Worm (Caenorhabditis elegans) whole organism, L2 larva: Measurements from ENCODE around the gene ZC443.7.
A peak's percentile ranks its signal among the peaks of the same experiment; 100 is the strongest.

Experiments used
- C34F6.9 ChIP-seq: fragments of 150-350 bp; optimal IDR thresholded peaks from 2 replicates; lab custom pipeline; 2014; ENCODE audit warnings: missing biosample characterization, missing genetic modification characterization
- F13H6.1 ChIP-seq: sonication (generic microtip); optimal IDR thresholded peaks from 2 replicates; lab custom pipeline; 2016; ENCODE audit warnings: missing genetic modification characterization, missing compliant biosample characterization
- R02D3.7 ChIP-seq: fragments of 150-350 bp; optimal IDR thresholded peaks from 2 replicates; lab custom pipeline; 2014; ENCODE audit warnings: missing biosample characterization, missing genetic modification characterization
- Y55F3AM.14 ChIP-seq: fragments of 200-800 bp; sonication (Bioruptor generic); optimal IDR thresholded peaks from 2 replicates; lab custom pipeline; 2018; ENCODE audit warnings: mild to moderate bottlenecking, missing genetic modification characterization, missing compliant biosample characterization
- ZK546.5 ChIP-seq: sonication (generic microtip); optimal IDR thresholded peaks from 2 replicates; lab custom pipeline; 2017; ENCODE audit warnings: missing biosample characterization, missing genetic modification characterization
- alr-1 ChIP-seq: fragments of 150-350 bp; optimal IDR thresholded peaks from 2 replicates; lab custom pipeline; 2014; ENCODE audit warnings: missing biosample characterization, missing genetic modification characterization
- aly-2 ChIP-seq: fragments of 150-350 bp; optimal IDR thresholded peaks from 2 replicates; lab custom pipeline; 2014; ENCODE audit warnings: missing biosample characterization, missing genetic modification characterization
- ama-1 ChIP-seq: fragments of 150-350 bp; optimal IDR thresholded peaks from 2 replicates; lab custom pipeline; 2018; ENCODE audit warnings: inconsistent platforms
- crh-2 ChIP-seq: sonication (generic microtip); optimal IDR thresholded peaks from 2 replicates; lab custom pipeline; 2017; ENCODE audit warnings: missing biosample characterization, missing genetic modification characterization
- dmd-4 ChIP-seq: sonication (generic microtip); optimal IDR thresholded peaks from 2 replicates; lab custom pipeline; 2017; ENCODE audit warnings: missing biosample characterization, missing genetic modification characterization
- egl-27 ChIP-seq: sonication (generic microtip); optimal IDR thresholded peaks from 3 replicates; lab custom pipeline; 2017; ENCODE audit warnings: missing biosample characterization, missing genetic modification reagents, missing genetic modification characterization
- elt-3 ChIP-seq: sonication (generic microtip); optimal IDR thresholded peaks from 2 replicates; lab custom pipeline; 2017; ENCODE audit warnings: missing biosample characterization, missing genetic modification characterization
- fos-1 ChIP-seq: fragments of 150-350 bp; optimal IDR thresholded peaks from 2 replicates; lab custom pipeline; 2014; ENCODE audit warnings: missing biosample characterization, missing genetic modification characterization
- gmeb-1 ChIP-seq: fragments of 150-350 bp; optimal IDR thresholded peaks from 2 replicates; lab custom pipeline; 2014; ENCODE audit warnings: missing biosample characterization, missing genetic modification characterization
- lin-11 ChIP-seq: fragments of 150-350 bp; sonication (generic microtip); optimal IDR thresholded peaks from 2 replicates; lab custom pipeline; 2014; ENCODE audit warnings: missing biosample characterization, missing genetic modification characterization, inconsistent platforms, mixed read lengths
- lin-13 ChIP-seq: fragments of 150-350 bp; optimal IDR thresholded peaks from 2 replicates; lab custom pipeline; 2014; ENCODE audit warnings: missing biosample characterization, missing genetic modification reagents, missing genetic modification characterization
- lin-39 ChIP-seq: fragments of 150-350 bp; optimal IDR thresholded peaks from 2 replicates; lab custom pipeline; 2014; ENCODE audit warnings: missing biosample characterization, missing genetic modification reagents, missing genetic modification characterization
- mab-5 ChIP-seq: fragments of 150-350 bp; optimal IDR thresholded peaks from 2 replicates; lab custom pipeline; 2014; ENCODE audit warnings: missing biosample characterization, missing genetic modification characterization
- mbf-1 ChIP-seq: sonication (generic microtip); optimal IDR thresholded peaks from 2 replicates; lab custom pipeline; 2017; ENCODE audit warnings: missing biosample characterization, missing genetic modification characterization
- mdl-1 ChIP-seq, 2 experiments: fragments of 150-350 bp in 1 of 2; sonication (generic microtip) in 1 of 2; optimal IDR thresholded peaks; 2 replicates each; lab custom pipeline; 2017; ENCODE audit warnings: missing biosample characterization in 2 of 2, missing genetic modification characterization in 2 of 2
- nhr-10 ChIP-seq: sonication (generic microtip); optimal IDR thresholded peaks from 2 replicates; lab custom pipeline; 2017; ENCODE audit warnings: missing biosample characterization, missing genetic modification characterization
- nhr-11 ChIP-seq: fragments of 150-350 bp; optimal IDR thresholded peaks from 2 replicates; lab custom pipeline; 2014; ENCODE audit warnings: missing biosample characterization, missing genetic modification characterization
- nhr-12 ChIP-seq: fragments of 150-350 bp; optimal IDR thresholded peaks from 2 replicates; lab custom pipeline; 2014; ENCODE audit warnings: missing biosample characterization, missing genetic modification characterization
- nhr-129 ChIP-seq: fragments of 150-350 bp; optimal IDR thresholded peaks from 2 replicates; lab custom pipeline; 2014; ENCODE audit warnings: missing biosample characterization, missing genetic modification characterization
- nhr-21 ChIP-seq: fragments of 150-350 bp; optimal IDR thresholded peaks from 2 replicates; lab custom pipeline; 2014; ENCODE audit warnings: missing biosample characterization, missing genetic modification characterization
- nhr-25 ChIP-seq: fragments of 150-350 bp; sonication (generic microtip); optimal IDR thresholded peaks from 3 replicates; lab custom pipeline; 2014; ENCODE audit warnings: missing biosample characterization, missing genetic modification characterization
- nhr-77 ChIP-seq: fragments of 150-350 bp; optimal IDR thresholded peaks from 2 replicates; lab custom pipeline; 2014; ENCODE audit warnings: missing biosample characterization, missing genetic modification characterization
- peb-1 ChIP-seq: fragments of 150-350 bp; optimal IDR thresholded peaks from 2 replicates; lab custom pipeline; 2014; ENCODE audit warnings: missing biosample characterization, missing genetic modification characterization
- sem-4 ChIP-seq: fragments of 150-350 bp; optimal IDR thresholded peaks from 2 replicates; lab custom pipeline; 2014; ENCODE audit warnings: missing biosample characterization, missing genetic modification reagents, missing genetic modification characterization
- skn-1 ChIP-seq: sonication (generic microtip); optimal IDR thresholded peaks from 2 replicates; lab custom pipeline; 2017; ENCODE audit warnings: missing biosample characterization, missing genetic modification characterization
- sma-3 ChIP-seq: sonication (generic microtip); optimal IDR thresholded peaks from 2 replicates; lab custom pipeline; 2016; ENCODE audit warnings: missing genetic modification reagents, missing genetic modification characterization, missing compliant biosample characterization
- sma-9 ChIP-seq, 2 experiments: fragments of 150-350 bp in 1 of 2; sonication (generic microtip) in 1 of 2; optimal IDR thresholded peaks; 2 replicates each; lab custom pipeline; 2014 to 2016; ENCODE audit warnings: missing genetic modification characterization in 2 of 2, mild to moderate bottlenecking in 1 of 2, missing biosample characterization in 1 of 2, missing compliant biosample characterization in 1 of 2, missing genetic modification reagents in 1 of 2, moderate library complexity in 1 of 2
- unc-39 ChIP-seq: fragments of 150-350 bp; optimal IDR thresholded peaks from 2 replicates; lab custom pipeline; 2014; ENCODE audit warnings: missing biosample characterization, missing genetic modification characterization
- unc-55 ChIP-seq: fragments of 150-350 bp; sonication (generic microtip); optimal IDR thresholded peaks from 3 replicates; lab custom pipeline; 2014; ENCODE audit warnings: missing biosample characterization, missing genetic modification reagents, missing genetic modification characterization
- unc-62 ChIP-seq: fragments of 150-350 bp; optimal IDR thresholded peaks from 2 replicates; lab custom pipeline; 2014; ENCODE audit warnings: missing biosample characterization, missing genetic modification reagents, missing genetic modification characterization
- zag-1 ChIP-seq: fragments of 150-350 bp; optimal IDR thresholded peaks from 2 replicates; lab custom pipeline; 2014; ENCODE audit warnings: missing biosample characterization, missing genetic modification characterization
- ztf-1 ChIP-seq: fragments of 200-800 bp; sonication (Bioruptor generic); conservative IDR thresholded peaks from 2 replicates; pipeline ENCODE4 v1.3.6; 2022; ENCODE audit warnings: missing genetic modification characterization, missing compliant biosample characterization
- ztf-11 ChIP-seq: sonication (generic microtip); optimal IDR thresholded peaks from 2 replicates; lab custom pipeline; 2017; ENCODE audit warnings: missing biosample characterization, missing genetic modification characterization
- ztf-4 ChIP-seq: fragments of 150-350 bp; optimal IDR thresholded peaks from 2 replicates; lab custom pipeline; 2014; ENCODE audit warnings: missing biosample characterization, missing genetic modification characterization

Gene ZC443.7

DNA sequence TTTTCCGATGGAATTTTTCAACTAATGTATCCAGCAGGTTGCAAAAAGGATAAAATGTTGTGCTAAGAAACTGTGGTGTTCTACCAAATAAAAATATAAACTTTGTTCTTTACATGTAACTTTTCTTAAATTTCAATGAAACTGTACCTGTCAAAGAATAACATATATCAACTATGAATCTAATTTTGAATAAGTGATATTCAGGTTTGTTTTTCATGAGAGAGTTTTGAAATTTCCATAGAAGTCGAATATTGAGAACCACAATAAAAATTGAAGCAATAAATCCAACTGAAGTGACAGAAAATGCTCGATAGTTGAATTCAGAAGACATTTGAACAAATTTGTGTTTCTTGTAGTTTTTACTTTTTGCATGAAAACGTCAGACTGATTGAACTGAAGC, 16.1 kb upstream of the ZC443.7 start, which contains the start of gene srbc-43:
srbc-43 (minus strand) TSS at position 331 of the 400 bp plus-strand sequence.
- TF ChIP-seq elt-3 (tag; lab: Kevin White, UChicago) (no peak), Y55F3AM.14 (no peak), mbf-1 (tag; lab: Kevin White, UChicago) (no peak), nhr-77 (tag; lab: Kevin White, UChicago) (no peak), mab-5 (no peak), ztf-4 (tag; lab: Kevin White, UChicago) (no peak), lin-39 (tag; lab: Kevin White, UChicago) (no peak), egl-27 (tag; lab: Kevin White, UChicago) (no peak), nhr-21 (no peak), sma-3 (GFP tag; lab: Kevin White, UChicago) (no peak), mdl-1 (tag; optimal IDR thresholded peaks at IDR 0.05; lab: Kevin White, UChicago) (no peak), gmeb-1 (tag; lab: Kevin White, UChicago) (no peak), unc-62 (no peak), nhr-12 (tag; lab: Kevin White, UChicago) (no peak), R02D3.7 (tag; lab: Kevin White, UChicago) (no peak)
- TF ChIP-seq, all 48 proteins: peak for 0

DNA sequence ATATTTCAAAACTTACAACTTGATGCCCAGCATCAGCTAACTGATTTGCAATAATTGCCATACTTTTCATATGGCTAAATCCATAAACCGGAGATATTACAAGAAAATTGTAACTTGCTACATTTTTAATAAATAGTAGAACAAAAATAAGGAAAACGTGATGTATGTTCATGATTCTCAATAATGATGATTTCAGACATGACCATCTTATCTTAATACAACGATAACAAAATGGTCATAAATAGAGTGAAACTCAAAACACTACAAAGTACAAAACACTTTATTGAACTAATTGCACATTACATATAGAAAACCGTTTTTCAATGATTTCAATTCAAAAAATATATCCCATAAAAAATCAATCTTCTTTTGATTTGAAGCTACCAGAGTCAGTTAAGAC, 13.5 kb upstream of the ZC443.7 start, which contains the start of gene ugt-5:
ugt-5 (minus strand) TSS at position 214 of the 400 bp plus-strand sequence.
- TF ChIP-seq ZK546.5 (tag; lab: Kevin White, UChicago), result no peak
- peak; percentile 8 for TF ChIP-seq fos-1 (tag; lab: Kevin White, UChicago)
- no peak for TF ChIP-seq ztf-11 (tag; lab: Kevin White, UChicago)
- TF ChIP-seq ztf-1 (GFP tag; lab: Robert Waterston, UW), result no peak
- peak; percentile 78 for TF ChIP-seq skn-1 (tag; lab: Kevin White, UChicago)

DNA sequence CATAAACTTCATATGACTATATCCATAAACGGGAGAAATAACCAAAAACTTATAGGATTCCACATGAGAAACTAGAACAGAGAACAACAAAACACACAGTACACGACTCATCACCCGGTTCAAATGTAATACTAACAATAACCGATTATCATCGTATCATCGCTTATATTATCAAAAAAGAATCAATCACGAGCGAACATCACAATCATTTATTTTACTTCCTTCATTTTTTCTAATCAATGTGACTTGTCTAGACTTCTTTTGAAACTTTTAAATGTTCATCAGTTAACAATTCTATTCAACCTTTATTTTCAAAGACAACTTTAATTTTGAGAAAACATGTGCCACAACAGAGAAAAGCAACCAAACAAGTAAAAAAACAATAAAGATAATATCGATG, 11.1 kb upstream of the ZC443.7 start, which contains the start of gene ugt-4:
ugt-4 (minus strand) TSS at position 141 of the 400 bp plus-strand sequence.
- TF ChIP-seq sma-9 (GFP tag; optimal IDR thresholded peaks at IDR 0.05; lab: Kevin White, UChicago), result peak; percentile 3
- no peak for TF ChIP-seq sma-9 (tag; optimal IDR thresholded peaks at IDR 0.05; lab: Kevin White, UChicago)
- TF ChIP-seq lin-11 (tag; lab: Kevin White, UChicago), result no peak
- peak; percentile 12 for TF ChIP-seq fos-1 (tag; lab: Kevin White, UChicago)
- no peak for TF ChIP-seq ztf-4 (tag; lab: Kevin White, UChicago)

- no peak for TF ChIP-seq nhr-11 (tag; lab: Kevin White, UChicago)
- no peak for TF ChIP-seq zag-1 (tag; lab: Kevin White, UChicago)
- TF ChIP-seq elt-3 (tag; lab: Kevin White, UChicago), result no peak
- TF ChIP-seq mab-5, result no peak
- TF ChIP-seq sma-3 (GFP tag; lab: Kevin White, UChicago), result no peak
- TF ChIP-seq aly-2 (tag; lab: Kevin White, UChicago), result no peak
- TF ChIP-seq peb-1 (tag; lab: Kevin White, UChicago), result no peak
- no peak for TF ChIP-seq mbf-1 (tag; lab: Kevin White, UChicago)
- no peak for TF ChIP-seq crh-2 (tag; lab: Kevin White, UChicago)
- no peak for TF ChIP-seq egl-27 (tag; lab: Kevin White, UChicago)
- no peak for TF ChIP-seq dmd-4
- no peak for TF ChIP-seq nhr-25 (tag; lab: Kevin White, UChicago)
- TF ChIP-seq sma-9 (GFP tag; optimal IDR thresholded peaks at IDR 0.05; lab: Kevin White, UChicago), result no peak
- no peak for TF ChIP-seq sma-9 (tag; optimal IDR thresholded peaks at IDR 0.05; lab: Kevin White, UChicago)
- no peak for TF ChIP-seq lin-13
- TF ChIP-seq fos-1 (tag; lab: Kevin White, UChicago), result no peak
- TF ChIP-seq mdl-1 (tag; optimal IDR thresholded peaks at IDR 0.05; lab: Kevin White, UChicago), result no peak
Observed at ce11 chrV:12795927-12796326, 10.4 kb upstream of the ZC443.7 start.

DNA sequence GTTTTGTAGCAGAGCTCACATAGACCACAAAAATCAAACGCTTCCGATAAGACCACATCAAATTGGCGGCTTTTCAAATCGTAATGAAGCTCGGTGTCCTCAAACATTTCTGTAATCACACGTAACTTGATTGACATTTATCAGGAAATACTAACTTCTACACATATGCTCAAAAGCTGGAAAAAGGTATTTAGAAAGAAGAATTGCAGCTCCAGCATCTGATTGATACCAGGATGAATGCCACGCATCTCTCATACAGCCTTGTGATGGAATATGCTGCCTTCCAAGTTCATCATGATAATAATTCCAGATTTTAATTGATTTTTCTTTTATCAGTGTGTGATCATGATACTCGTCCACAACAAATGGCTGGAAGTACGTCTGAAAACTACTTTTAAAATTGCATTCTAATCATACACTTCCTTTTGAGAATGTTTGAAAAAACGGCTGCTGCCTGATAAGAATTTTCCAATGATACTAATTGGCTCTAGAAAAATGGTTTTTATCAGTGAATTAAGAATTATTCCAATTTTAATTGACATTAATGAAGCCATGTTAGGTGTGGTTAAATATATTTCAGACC, 9.3 kb upstream of the ZC443.7 start:
- TF ChIP-seq sem-4 (tag; lab: Kevin White, UChicago) (no peak), nhr-77 (tag; lab: Kevin White, UChicago) (no peak), lin-11 (tag; lab: Kevin White, UChicago) (no peak), unc-55 (no peak), elt-3 (tag; lab: Kevin White, UChicago) (no peak), C34F6.9 (tag; lab: Kevin White, UChicago) (no peak), ama-1 (no peak), nhr-129 (tag; lab: Kevin White, UChicago) (no peak), nhr-12 (tag; lab: Kevin White, UChicago) (no peak), unc-39 (tag; lab: Kevin White, UChicago) (no peak), mbf-1 (tag; lab: Kevin White, UChicago) (no peak), sma-3 (GFP tag; lab: Kevin White, UChicago) (no peak), nhr-11 (tag; lab: Kevin White, UChicago) (no peak), zag-1 (tag; lab: Kevin White, UChicago) (no peak), F13H6.1 (tag; lab: Kevin White, UChicago) (no peak), nhr-10 (tag; lab: Kevin White, UChicago) (no peak), lin-39 (tag; lab: Kevin White, UChicago) (no peak), fos-1 (tag; lab: Kevin White, UChicago) (no peak), alr-1 (no peak)
- TF ChIP-seq, all 48 proteins: peak for 0
